Fruit fly (Drosophila melanogaster) whole organism, embryonic: ENCODE data around the gene CG9586.

ENCODE experiments used
- Abd-B ChIP-seq: fragments of 200-800 bp; sonication (Bioruptor generic); optimal IDR thresholded peaks from 2 replicates; lab custom pipeline; 2018; ENCODE audit warnings: missing biosample characterization, mild to moderate bottlenecking, missing genetic modification characterization, moderate library complexity
- CG10147 ChIP-seq: fragments of 200-800 bp; sonication (Bioruptor generic); optimal IDR thresholded peaks from 2 replicates; lab custom pipeline; 2019; ENCODE audit warnings: missing biosample characterization, mild to moderate bottlenecking, missing genetic modification characterization, moderate library complexity
- CG12391 ChIP-seq: fragments of 200-800 bp; sonication (Bioruptor generic); optimal IDR thresholded peaks from 3 replicates; lab custom pipeline; 2018; ENCODE audit warnings: missing biosample characterization, mild to moderate bottlenecking, missing genetic modification characterization, moderate library complexity
- CG12659 ChIP-seq: fragments of 200-800 bp; sonication (Bioruptor generic); optimal IDR thresholded peaks from 3 replicates; lab custom pipeline; 2017; ENCODE audit warnings: mild to moderate bottlenecking, missing biosample characterization, missing genetic modification reagents, missing genetic modification characterization
- CG15601 ChIP-seq: fragments of 200-800 bp; sonication (Bioruptor generic); optimal IDR thresholded peaks from 3 replicates; lab custom pipeline; 2019; ENCODE audit warnings: missing biosample characterization, mild to moderate bottlenecking, missing genetic modification characterization, moderate library complexity
- CG16779 ChIP-seq: fragments of 200-800 bp; sonication (Bioruptor generic); IDR thresholded peaks from 2 replicates; pipeline ENCODE4 v1.3.6; 2022; ENCODE audit warnings: missing biosample characterization, missing genetic modification characterization
- CG17361 ChIP-seq: fragments of 200-800 bp; sonication (Bioruptor generic); IDR thresholded peaks from 3 replicates; pipeline ENCODE4 v1.3.6; 2022; ENCODE audit warnings: missing biosample characterization, missing genetic modification characterization
- CG2116 ChIP-seq: fragments of 200-800 bp; sonication (Bioruptor generic); optimal IDR thresholded peaks from 3 replicates; lab custom pipeline; 2018; ENCODE audit warnings: missing biosample characterization, mild to moderate bottlenecking, missing genetic modification characterization
- CG2875 ChIP-seq: fragments of 200-800 bp; sonication (Bioruptor generic); optimal IDR thresholded peaks from 2 replicates; lab custom pipeline; 2017; ENCODE audit warnings: missing biosample characterization, mild to moderate bottlenecking, missing genetic modification characterization, missing genetic modification reagents
- CG31441 ChIP-seq: fragments of 200-800 bp; sonication (Bioruptor generic); IDR thresholded peaks from 2 replicates; pipeline ENCODE4 v1.3.6; 2022; ENCODE audit warnings: missing biosample characterization, missing genetic modification characterization
- CG3838 ChIP-seq: fragments of 200-800 bp; sonication (Bioruptor generic); optimal IDR thresholded peaks from 3 replicates; lab custom pipeline; 2016; ENCODE audit warnings: missing biosample characterization, missing genetic modification characterization
- CG5180 ChIP-seq: fragments of 200-800 bp; sonication (Bioruptor generic); optimal IDR thresholded peaks from 3 replicates; lab custom pipeline; 2017; ENCODE audit warnings: missing biosample characterization, missing genetic modification characterization, mild to moderate bottlenecking, moderate library complexity, missing genetic modification reagents
- CG6175 ChIP-seq: fragments of 200-800 bp; sonication (Bioruptor generic); IDR thresholded peaks from 3 replicates; pipeline ENCODE4 v1.3.6; 2022; ENCODE audit warnings: missing biosample characterization, missing genetic modification characterization
- CG6654 ChIP-seq: fragments of 200-800 bp; sonication (Bioruptor generic); optimal IDR thresholded peaks from 2 replicates; lab custom pipeline; 2017; ENCODE audit warnings: missing biosample characterization, mild to moderate bottlenecking, missing genetic modification characterization
- CG6689 ChIP-seq: fragments of 200-800 bp; sonication (Bioruptor generic); IDR thresholded peaks from 2 replicates; pipeline ENCODE4 v1.3.6; 2022; ENCODE audit warnings: missing biosample characterization, missing genetic modification characterization
- CG6765 ChIP-seq: fragments of 200-800 bp; sonication (Bioruptor generic); optimal IDR thresholded peaks from 3 replicates; lab custom pipeline; 2017; ENCODE audit warnings: missing biosample characterization, mild to moderate bottlenecking, missing genetic modification characterization
- Chrac-16 ChIP-seq: fragments of 200-800 bp; sonication (Bioruptor generic); optimal IDR thresholded peaks from 3 replicates; lab custom pipeline; 2016; ENCODE audit warnings: missing biosample characterization, missing genetic modification characterization
- CoRest ChIP-seq: fragments of 200-800 bp; sonication (Bioruptor generic); optimal IDR thresholded peaks from 3 replicates; lab custom pipeline; 2018; ENCODE audit warnings: missing biosample characterization, mild to moderate bottlenecking, missing genetic modification characterization, moderate library complexity
- D ChIP-seq, 2 experiments: fragments of 200-800 bp in 1 of 2; fragments of >200 bp in 1 of 2; sonication (Bioruptor generic) in 1 of 2; optimal IDR thresholded peaks; 2 replicates in 1 of 2; 3 replicates in 1 of 2; lab custom pipeline; 2017; ENCODE audit warnings: mild to moderate bottlenecking in 1 of 2, missing biosample characterization in 1 of 2, missing genetic modification characterization in 1 of 2, missing genetic modification reagents in 1 of 2
- Elba2 ChIP-seq: fragments of 200-800 bp; sonication (Bioruptor generic); optimal IDR thresholded peaks from 3 replicates; lab custom pipeline; 2016; ENCODE audit warnings: missing biosample characterization, missing genetic modification characterization
- Hr3 ChIP-seq: fragments of 200-800 bp; sonication (Bioruptor generic); optimal IDR thresholded peaks from 3 replicates; lab custom pipeline; 2016; ENCODE audit warnings: missing biosample characterization, missing genetic modification characterization
- Med ChIP-seq: fragments of 200-800 bp; sonication (Bioruptor generic); peaks from one replicate; lab custom pipeline; 2016; ENCODE audit warnings: missing biosample characterization, missing genetic modification characterization, mild to moderate bottlenecking, inconsistent platforms, moderate library complexity
- Side ChIP-seq: fragments of 200-800 bp; sonication (Bioruptor generic); optimal IDR thresholded peaks from 2 replicates; lab custom pipeline; 2016; ENCODE audit warnings: missing biosample characterization, missing genetic modification characterization
- Sox100B ChIP-seq: fragments of 200-800 bp; sonication (Bioruptor generic); optimal IDR thresholded peaks from 3 replicates; lab custom pipeline; 2018; ENCODE audit warnings: missing biosample characterization, mild to moderate bottlenecking, missing genetic modification characterization
- Sox102F ChIP-seq: fragments of 200-800 bp; sonication (Bioruptor generic); optimal IDR thresholded peaks from 2 replicates; lab custom pipeline; 2018; ENCODE audit warnings: missing biosample characterization, mild to moderate bottlenecking, missing genetic modification characterization, moderate library complexity
- Spps ChIP-seq: fragments of 200-800 bp; sonication (Bioruptor generic); optimal IDR thresholded peaks from 2 replicates; lab custom pipeline; 2018; ENCODE audit warnings: missing biosample characterization, mild to moderate bottlenecking, missing genetic modification characterization
- amos ChIP-seq: fragments of 200-800 bp; sonication (Bioruptor generic); IDR thresholded peaks from 2 replicates; pipeline ENCODE4 v1.3.6; 2022; ENCODE audit warnings: missing biosample characterization, missing genetic modification characterization; ENCODE audit not compliant: partially characterized antibody
- bowl ChIP-seq: fragments of 200-800 bp; sonication (Bioruptor generic); IDR thresholded peaks from 2 replicates; pipeline ENCODE4 v1.3.6; 2022; ENCODE audit warnings: missing biosample characterization, missing genetic modification characterization
- chn ChIP-seq: fragments of 200-800 bp; sonication (Bioruptor generic); optimal IDR thresholded peaks from 2 replicates; lab custom pipeline; 2016; ENCODE audit warnings: missing biosample characterization, missing genetic modification characterization
- dmrt11E ChIP-seq: fragments of 200-800 bp; sonication (Bioruptor generic); optimal IDR thresholded peaks from 3 replicates; lab custom pipeline; 2018; ENCODE audit warnings: missing biosample characterization, mild to moderate bottlenecking, missing genetic modification characterization, moderate library complexity
- dmrt99B ChIP-seq: fragments of 200-800 bp; sonication (Bioruptor generic); optimal IDR thresholded peaks from 2 replicates; lab custom pipeline; 2018; ENCODE audit warnings: missing biosample characterization, mild to moderate bottlenecking, missing genetic modification characterization, moderate library complexity
- esg ChIP-seq: fragments of 200-800 bp; sonication (Bioruptor generic); conservative IDR thresholded peaks from 2 replicates; pipeline ENCODE4 v1.3.6; 2022; ENCODE audit warnings: missing biosample characterization, missing genetic modification characterization
- fd3F ChIP-seq: fragments of 200-800 bp; sonication (Bioruptor generic); optimal IDR thresholded peaks from 2 replicates; lab custom pipeline; 2018; ENCODE audit warnings: missing biosample characterization, mild to moderate bottlenecking, missing genetic modification characterization, moderate library complexity
- gem ChIP-seq: fragments of 200-800 bp; sonication (Bioruptor generic); optimal IDR thresholded peaks from 2 replicates; lab custom pipeline; 2019; ENCODE audit warnings: missing biosample characterization, mild to moderate bottlenecking, missing genetic modification characterization, moderate library complexity
- grau ChIP-seq: fragments of 200-800 bp; optimal IDR thresholded peaks from 3 replicates; lab custom pipeline; 2019; ENCODE audit warnings: missing biosample characterization, mild to moderate bottlenecking, missing genetic modification characterization, moderate library complexity
- hth ChIP-seq: fragments of >200 bp; optimal IDR thresholded peaks from 2 replicates; lab custom pipeline; 2017; ENCODE audit warnings: inconsistent platforms
- inv ChIP-seq: fragments of 200-800 bp; sonication (Bioruptor generic); IDR thresholded peaks from 2 replicates; pipeline ENCODE4 v1.3.6; 2022; ENCODE audit warnings: missing biosample characterization, missing genetic modification characterization; ENCODE audit not compliant: partially characterized antibody
- nerfin-1 ChIP-seq: fragments of 200-800 bp; sonication (Bioruptor generic); optimal IDR thresholded peaks from 3 replicates; lab custom pipeline; 2019; ENCODE audit warnings: missing biosample characterization, mild to moderate bottlenecking, missing genetic modification characterization, moderate library complexity
- nmo ChIP-seq: fragments of 200-800 bp; sonication (Bioruptor generic); optimal IDR thresholded peaks from 2 replicates; lab custom pipeline; 2018; ENCODE audit warnings: missing biosample characterization, mild to moderate bottlenecking, missing genetic modification characterization, moderate library complexity
- onecut ChIP-seq: fragments of 200-800 bp; sonication (Bioruptor generic); IDR thresholded peaks from 2 replicates; pipeline ENCODE4 v1.3.6; 2022; ENCODE audit warnings: missing biosample characterization, missing genetic modification characterization
- phol ChIP-seq: fragments of 200-800 bp; sonication (Bioruptor generic); optimal IDR thresholded peaks from 3 replicates; lab custom pipeline; 2018; ENCODE audit warnings: missing biosample characterization, mild to moderate bottlenecking, missing genetic modification characterization, moderate library complexity
- row ChIP-seq: fragments of 200-800 bp; sonication (Bioruptor generic); IDR thresholded peaks from 3 replicates; pipeline ENCODE4 v1.3.6; 2022; ENCODE audit warnings: missing biosample characterization, missing genetic modification characterization
- run ChIP-seq: fragments of 200-800 bp; sonication (Bioruptor generic); optimal IDR thresholded peaks from 3 replicates; lab custom pipeline; 2018; ENCODE audit warnings: missing biosample characterization, mild to moderate bottlenecking, missing genetic modification characterization
- sens ChIP-seq: fragments of 200-800 bp; sonication (Bioruptor generic); peaks from one replicate; lab custom pipeline; 2016; ENCODE audit warnings: missing biosample characterization, missing genetic modification characterization
- sisA ChIP-seq: fragments of 200-800 bp; sonication (Bioruptor generic); IDR thresholded peaks from 2 replicates; pipeline ENCODE4 v1.3.6; 2022; ENCODE audit warnings: missing biosample characterization, missing genetic modification characterization
- tgo ChIP-seq: fragments of 200-800 bp; sonication (Bioruptor generic); IDR thresholded peaks from 3 replicates; pipeline ENCODE4 v1.3.6; 2022; ENCODE audit warnings: missing biosample characterization, missing genetic modification characterization
- tll ChIP-seq, 2 experiments: fragments of 200-800 bp in 1 of 2; fragments of >200 bp in 1 of 2; sonication (Bioruptor generic) in 1 of 2; optimal IDR thresholded peaks; 2 replicates each; lab custom pipeline; 2017 to 2019; ENCODE audit warnings: missing biosample characterization in 2 of 2, missing genetic modification characterization in 2 of 2, mild to moderate bottlenecking in 1 of 2, moderate library complexity in 1 of 2
- trem ChIP-seq: fragments of 200-800 bp; optimal IDR thresholded peaks from 3 replicates; lab custom pipeline; 2019; ENCODE audit warnings: missing biosample characterization, mild to moderate bottlenecking, missing genetic modification characterization, moderate library complexity
- unpg ChIP-seq: fragments of 200-800 bp; sonication (Bioruptor generic); optimal IDR thresholded peaks from 3 replicates; lab custom pipeline; 2018; ENCODE audit warnings: missing biosample characterization, mild to moderate bottlenecking, missing genetic modification characterization, moderate library complexity
- z ChIP-seq: fragments of 200-800 bp; sonication (Bioruptor generic); IDR thresholded peaks from 3 replicates; pipeline ENCODE4 v1.3.6; 2022; ENCODE audit warnings: missing biosample characterization, missing genetic modification characterization

CG9586 gene

DNA sequence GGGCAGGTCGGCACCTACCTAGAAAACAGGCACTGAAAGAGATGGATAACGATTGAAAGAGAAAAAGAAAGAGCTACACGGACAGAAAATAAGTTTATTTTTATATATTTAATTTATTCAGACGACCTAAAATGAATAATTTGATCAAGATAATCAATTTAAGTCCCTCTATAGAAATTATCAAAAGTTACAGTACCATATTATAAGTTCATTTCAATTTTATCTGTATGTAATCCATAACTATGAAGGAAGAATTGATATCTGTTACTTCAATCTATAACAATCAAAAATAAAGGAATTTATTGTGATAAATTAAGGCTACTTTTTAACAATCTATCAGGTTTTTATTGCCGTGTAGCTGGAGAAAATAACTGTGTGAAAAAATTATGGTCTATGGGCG is 40.1 kb upstream of the CG9586 start (continued):
- peak; percentile 24 for TF ChIP-seq Abd-B (GFP tag; lab: Kevin White, UChicago)
- peak; percentile 26 for TF ChIP-seq Chrac-16 (GFP tag; lab: Kevin White, UChicago)
- no peak for TF ChIP-seq CG6765 (GFP tag; lab: Kevin White, UChicago)
- peak; percentile 18 for TF ChIP-seq CG12659 (GFP tag; lab: Kevin White, UChicago)
- TF ChIP-seq run (tag; lab: Kevin White, UChicago), result peak; percentile 28
- no peak for TF ChIP-seq chn (GFP tag; lab: Kevin White, UChicago)
- 0 out of 2 replicates have a peak, but pooled peaks have one; percentile 5 for TF ChIP-seq esg (GFP tag; lab: Robert Waterston, UW)
- peak; percentile 77 for TF ChIP-seq phol
- TF ChIP-seq nmo, result peak; percentile 77
- TF ChIP-seq z, result no peak
- TF ChIP-seq CG6654 (GFP tag; lab: Kevin White, UChicago), result no peak
- TF ChIP-seq tll (GFP tag; optimal IDR thresholded peaks at IDR 0.05; lab: Kevin White, UChicago), result no peak
- no peak for TF ChIP-seq onecut (GFP tag; lab: Robert Waterston, UW)
- TF ChIP-seq CG6689 (GFP tag; lab: Robert Waterston, UW), result peak; percentile 54; the same call in 1 of the 2 replicates
- peak; percentile 77 for TF ChIP-seq gem (tag; lab: Kevin White, UChicago)
- TF ChIP-seq Spps (tag; lab: Kevin White, UChicago), result peak; percentile 23
- TF ChIP-seq CG12391 (tag; lab: Kevin White, UChicago), result peak; percentile 53
- TF ChIP-seq CG31441 (GFP tag; lab: Robert Waterston, UW), result peak; percentile 68
- TF ChIP-seq fd3F, result no peak
- no peak for TF ChIP-seq CG10147 (GFP tag; lab: Kevin White, UChicago)
- TF ChIP-seq Med, result no peak
- no peak for TF ChIP-seq CG3838
- TF ChIP-seq grau (tag; lab: Kevin White, UChicago), result peak; percentile 59
- 0 out of 3 replicates have a peak, but pooled peaks have one; percentile 30 for TF ChIP-seq row (GFP tag; lab: Robert Waterston, UW)
- no peak for TF ChIP-seq D (optimal IDR thresholded peaks at IDR 0.05; lab: Kevin White, UChicago)
- peak; percentile 33 for TF ChIP-seq D (GFP tag; optimal IDR thresholded peaks at IDR 0.05; lab: Kevin White, UChicago)
- TF ChIP-seq CG16779 (GFP tag; lab: Robert Waterston, UW), result no peak
- TF ChIP-seq sisA (GFP tag; lab: Robert Waterston, UW), result no peak
- TF ChIP-seq unpg (GFP tag; lab: Kevin White, UChicago), result peak; percentile 47
- TF ChIP-seq Sox100B, result peak; percentile 54
- TF ChIP-seq nerfin-1, result peak; percentile 41
- peak; percentile 50; the same call in 1 of the 3 replicates for TF ChIP-seq CG17361
- TF ChIP-seq CG6175 (GFP tag; lab: Robert Waterston, UW), result no peak
- TF ChIP-seq inv, result no peak
- TF ChIP-seq tgo (GFP tag; lab: Robert Waterston, UW), result peak; percentile 43; the same call in 2 of the 3 replicates
- TF ChIP-seq Sox102F (GFP tag; lab: Kevin White, UChicago), result peak; percentile 72
- TF ChIP-seq CG2116 (GFP tag; lab: Kevin White, UChicago), result no peak
- no peak for TF ChIP-seq amos
- peak; percentile 32 for TF ChIP-seq trem (tag; lab: Kevin White, UChicago)
- peak; percentile 7 for TF ChIP-seq Hr3 (GFP tag; lab: Kevin White, UChicago)
- TF ChIP-seq sens (GFP tag; lab: Kevin White, UChicago), result peak; percentile 67
- peak; percentile 53 for TF ChIP-seq CoRest (tag; lab: Kevin White, UChicago)
- no peak for TF ChIP-seq Elba2 (GFP tag; lab: Kevin White, UChicago)
- TF ChIP-seq dmrt99B, result peak; percentile 77
- peak; percentile 1 for TF ChIP-seq CG5180
- TF ChIP-seq CG2875, result peak; percentile 12
- no peak for TF ChIP-seq hth (lab: Kevin White, UChicago)
- TF ChIP-seq bowl (GFP tag; lab: Robert Waterston, UW), result no peak
- TF ChIP-seq Side (GFP tag; lab: Kevin White, UChicago), result no peak
- peak; percentile 71 for TF ChIP-seq CG15601 (tag; lab: Kevin White, UChicago)
- peak; percentile 27 for TF ChIP-seq dmrt11E (tag; lab: Kevin White, UChicago)
